Worm (Caenorhabditis elegans) whole organism, L4/young adult: Measurements from ENCODE around the gene arx-5.

ENCODE experiments used
- W03F9.2 ChIP-seq: fragments of 150-350 bp; optimal IDR thresholded peaks from 2 replicates; lab custom pipeline; 2014; ENCODE audit warnings: missing biosample characterization, missing genetic modification characterization
- dao-5 ChIP-seq: sonication (generic microtip); optimal IDR thresholded peaks from 2 replicates; lab custom pipeline; 2016; ENCODE audit warnings: missing genotype, missing genetic modification characterization, moderate library complexity, missing compliant biosample characterization
- him-1 ChIP-seq: sonication (generic microtip); optimal IDR thresholded peaks from 2 replicates; lab custom pipeline; 2016; ENCODE audit warnings: missing genotype, missing genetic modification reagents, missing genetic modification characterization, missing compliant biosample characterization

arx-5 gene

DNA sequence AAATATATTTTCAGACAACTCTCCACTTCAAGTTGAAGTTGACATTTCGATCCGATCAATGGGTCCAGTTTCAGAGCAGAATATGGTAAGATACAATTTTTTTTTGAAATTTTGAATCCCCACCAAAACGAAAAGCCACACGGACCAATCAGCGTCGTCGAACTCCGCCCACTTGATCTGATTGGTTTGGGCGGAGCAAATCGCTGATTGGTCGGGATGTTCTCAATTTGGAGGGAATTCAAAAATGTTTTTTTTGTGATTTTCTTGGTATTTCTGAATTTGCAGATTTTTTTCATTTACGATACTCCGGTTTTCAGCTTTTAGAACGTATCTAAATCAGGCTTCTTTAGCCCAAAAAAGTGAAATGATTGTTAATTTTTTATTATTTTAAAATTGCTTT lies 32.5 kb downstream of the arx-5 start:
- no peak for TF ChIP-seq dao-5 (tag; lab: Kevin White, UChicago)
- no peak for TF ChIP-seq W03F9.2

DNA sequence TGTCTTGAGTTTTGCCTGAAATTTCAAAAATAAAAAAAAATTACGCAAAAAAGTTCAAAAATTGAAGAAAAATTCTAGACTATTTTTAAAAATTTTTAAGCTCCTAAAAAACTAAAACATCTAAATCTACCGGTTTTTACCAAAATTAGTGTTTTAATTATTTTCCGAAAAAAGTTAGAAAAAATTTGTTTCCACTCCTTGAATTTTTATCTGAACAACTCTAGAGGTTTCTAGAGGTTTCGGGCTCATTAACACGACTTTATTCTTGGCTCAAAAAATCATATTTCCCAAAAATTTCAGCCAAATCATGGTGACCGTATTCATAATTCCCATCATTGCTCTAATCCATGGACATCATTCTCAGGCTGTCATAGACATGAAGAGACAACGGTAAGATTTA lies 33.0 kb downstream of the arx-5 start, which contains the start of gene lgc-37:
lgc-37 (plus strand) TSS at position 301 of the 400 bp plus-strand sequence.
- TF ChIP-seq W03F9.2 (no peak), him-1 (tag; lab: Kevin White, UChicago) (no peak), dao-5 (tag; lab: Kevin White, UChicago) (no peak)

DNA sequence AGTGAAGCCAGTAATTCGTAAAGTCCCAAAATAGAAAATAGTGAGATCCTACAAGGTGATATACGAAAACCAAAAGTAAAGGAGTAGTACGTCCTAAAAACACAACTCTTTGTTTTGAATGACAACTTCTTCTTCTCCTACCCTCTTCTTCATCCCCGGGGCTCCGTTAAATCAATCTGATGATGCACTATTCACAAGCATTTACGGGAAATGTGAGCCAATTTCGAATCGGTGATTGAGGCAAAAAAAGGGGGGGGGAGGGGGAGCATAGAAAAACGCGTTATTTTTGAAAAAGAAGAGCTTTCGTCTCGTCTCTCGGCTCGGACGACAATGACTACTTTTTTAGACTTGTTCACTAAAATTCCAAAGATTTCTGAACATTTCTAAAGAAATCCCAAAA lies 34.0 kb downstream of the arx-5 start:
- TF ChIP-seq W03F9.2 = no peak
- no peak for TF ChIP-seq dao-5 (tag; lab: Kevin White, UChicago)
- no peak for TF ChIP-seq him-1 (tag; lab: Kevin White, UChicago)

DNA sequence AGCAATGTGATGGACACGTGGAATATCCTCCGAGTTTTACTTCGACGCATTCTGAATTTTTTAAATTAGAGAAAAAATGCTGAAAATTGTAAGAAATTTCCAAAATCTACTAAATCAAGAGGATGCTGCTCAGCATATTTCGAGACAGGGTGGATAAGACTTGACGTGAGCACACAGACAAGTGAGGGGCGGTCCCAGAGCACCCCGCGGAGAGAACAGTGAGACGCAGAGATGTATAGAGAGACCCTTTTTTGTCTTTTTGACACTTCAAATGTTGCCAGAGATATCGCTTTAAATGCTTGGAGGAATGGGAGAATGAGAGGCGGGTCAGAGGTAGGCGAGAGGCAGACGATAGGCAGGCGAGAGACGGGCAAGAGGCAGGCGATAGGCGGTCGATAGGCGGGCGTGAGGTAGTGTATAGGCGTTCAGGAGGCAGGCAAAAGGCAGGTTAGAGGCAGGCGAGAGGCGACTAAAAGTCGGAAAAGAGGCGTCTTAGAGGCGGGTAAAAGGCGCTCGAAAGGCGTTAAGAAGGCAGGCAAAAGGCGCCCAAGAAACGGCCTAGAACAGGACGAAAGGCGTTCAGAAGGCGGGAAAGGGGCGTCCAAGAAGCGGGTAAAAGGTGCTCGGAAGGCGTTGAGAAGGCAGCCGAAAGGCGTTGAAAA lies 38.1 kb downstream of the arx-5 start, which contains the start of gene gab-1:
gab-1 (minus strand) TSS at position 51 of the 662 bp plus-strand sequence.
- TF ChIP-seq dao-5 (tag; lab: Kevin White, UChicago) (no peak), him-1 (tag; lab: Kevin White, UChicago) (no peak), W03F9.2 (no peak)

DNA sequence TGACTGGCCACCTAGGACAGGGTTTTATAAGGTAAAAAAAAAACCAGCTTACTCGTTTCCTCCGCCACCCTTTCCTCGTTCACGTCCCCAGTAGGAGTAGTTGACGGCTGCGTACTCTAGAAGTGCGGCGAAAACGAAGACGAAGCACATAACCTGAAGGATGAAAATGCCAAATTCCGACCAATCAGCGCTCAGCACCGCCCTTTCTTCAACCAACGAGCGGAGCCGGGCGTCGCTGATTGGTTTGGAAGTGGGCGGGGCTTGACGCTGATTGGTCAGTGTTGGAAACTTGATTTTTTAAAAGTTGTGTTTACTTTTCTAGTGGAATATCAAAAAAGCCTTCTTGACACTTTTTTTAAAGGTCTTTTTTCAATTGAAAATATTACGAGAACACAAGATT lies 44.1 kb downstream of the arx-5 start:
- TF ChIP-seq W03F9.2 = no peak
- TF ChIP-seq him-1 (tag; lab: Kevin White, UChicago) = no peak
- TF ChIP-seq dao-5 (tag; lab: Kevin White, UChicago) = no peak
